Worm (Caenorhabditis elegans): ENCODE data around the gene Y37D8A.19.

Y37D8A.19 gene

ce11 chrIII:12934417-12934816, 4.7 kb downstream of the Y37D8A.19 start, which contains the start of gene epg-3:
Gene epg-3 (plus strand): TSS chrIII:12934717.
- no peak for TF ChIP-seq sox-4 (tag; optimal IDR thresholded peaks at IDR 0.05)
- TF ChIP-seq tbx-2 (tag; optimal IDR thresholded peaks at IDR 0.05), result no peak
- TF ChIP-seq ceh-18 (tag; optimal IDR thresholded peaks at IDR 0.05), result no peak
- TF ChIP-seq ttx-3 (tag; optimal IDR thresholded peaks at IDR 0.05), result no peak
- TF ChIP-seq pat-9 (tag; optimal IDR thresholded peaks at IDR 0.05), result no peak
- no peak for TF ChIP-seq tbx-7 (tag; optimal IDR thresholded peaks at IDR 0.05)
- TF ChIP-seq unc-86 (tag; optimal IDR thresholded peaks at IDR 0.05), result no peak
- TF ChIP-seq nhr-232 (tag; optimal IDR thresholded peaks at IDR 0.05), result no peak
- no peak for TF ChIP-seq lim-6 (tag; optimal IDR thresholded peaks at IDR 0.05)
- TF ChIP-seq C08G9.2 (tag; optimal IDR thresholded peaks at IDR 0.05), result no peak
- no peak for TF ChIP-seq ceh-6 (GFP tag; optimal IDR thresholded peaks at IDR 0.05)
- TF ChIP-seq F13H6.1 (tag; optimal IDR thresholded peaks at IDR 0.05), result no peak

ce11 chrIII:12942307-12942706, 12.6 kb downstream of the Y37D8A.19 start, which contains the start of gene unc-25:
Gene unc-25 (plus strand): TSS chrIII:12942651.
- TF ChIP-seq K02D7.2 (tag; optimal IDR thresholded peaks at IDR 0.05), result no peak
- no peak for TF ChIP-seq ceh-19 (GFP tag; optimal IDR thresholded peaks at IDR 0.05)
- no peak for TF ChIP-seq hlh-30 (tag; optimal IDR thresholded peaks at IDR 0.05; ENCODE audit: insufficient read depth)

- TF ChIP-seq nfya-1 (tag; optimal IDR thresholded peaks at IDR 0.05) (peak; percentile 98), odd-2 (tag; optimal IDR thresholded peaks at IDR 0.05) (no peak), ceh-45 (GFP tag; IDR thresholded peaks at IDR 0.05) (no peak)
These were observed 14.4 kb downstream of the Y37D8A.19 start for ce11 chrIII:12944064-12944463.

ce11 chrIII:12945072-12945471, 15.4 kb downstream of the Y37D8A.19 start:
- no peak for TF ChIP-seq unc-42 (tag; optimal IDR thresholded peaks at IDR 0.05)
- no peak for TF ChIP-seq ztf-16 (tag; optimal IDR thresholded peaks at IDR 0.05)
- no peak for TF ChIP-seq ceh-24 (tag; optimal IDR thresholded peaks at IDR 0.05)
- TF ChIP-seq dve-1 (tag; optimal IDR thresholded peaks at IDR 0.05), result peak; percentile 42

ce11 chrIII:12951362-12952228, 21.9 kb downstream of the Y37D8A.19 start, which contains the start of gene Y39E4A.1:
Gene Y39E4A.1 (plus strand): TSS chrIII:12951412.
- TF ChIP-seq eyg-1 (tag; optimal IDR thresholded peaks at IDR 0.05) (no peak), ceh-48 (tag; optimal IDR thresholded peaks at IDR 0.05) (peak; percentile 44), ceh-30 (tag; optimal IDR thresholded peaks at IDR 0.05) (no peak)

- TF ChIP-seq dve-1 (tag; optimal IDR thresholded peaks at IDR 0.05) (no peak), npax-4 (tag; optimal IDR thresholded peaks at IDR 0.05) (no peak), ceh-6 (GFP tag; optimal IDR thresholded peaks at IDR 0.05) (no peak), ceh-2 (tag; optimal IDR thresholded peaks at IDR 0.05) (no peak), unc-3 (GFP tag; conservative IDR thresholded peaks at IDR 0.05) (no peak), unc-3 (tag; optimal IDR thresholded peaks at IDR 0.05) (no peak), fax-1 (tag; optimal IDR thresholded peaks at IDR 0.05) (no peak), T23F11.4 (GFP tag; optimal IDR thresholded peaks at IDR 0.05) (no peak), C08G9.2 (tag; optimal IDR thresholded peaks at IDR 0.05) (no peak), ahr-1 (tag; optimal IDR thresholded peaks at IDR 0.05) (no peak), lin-11 (tag; optimal IDR thresholded peaks at IDR 0.05) (no peak), madf-2 (tag; optimal IDR thresholded peaks at IDR 0.05) (no peak), rnt-1 (tag; optimal IDR thresholded peaks at IDR 0.05) (no peak), elt-2 (tag; optimal IDR thresholded peaks at IDR 0.05) (no peak), ceh-18 (tag; optimal IDR thresholded peaks at IDR 0.05) (no peak), sox-2 (GFP tag; IDR thresholded peaks at IDR 0.05) (no peak), ets-4 (tag; optimal IDR thresholded peaks at IDR 0.05) (no peak)
These were observed 22.9 kb downstream of the Y37D8A.19 start for ce11 chrIII:12952615-12953014.
